Worm (Caenorhabditis elegans): ENCODE data around the gene B0546.5.

B0546.5 gene

DNA sequence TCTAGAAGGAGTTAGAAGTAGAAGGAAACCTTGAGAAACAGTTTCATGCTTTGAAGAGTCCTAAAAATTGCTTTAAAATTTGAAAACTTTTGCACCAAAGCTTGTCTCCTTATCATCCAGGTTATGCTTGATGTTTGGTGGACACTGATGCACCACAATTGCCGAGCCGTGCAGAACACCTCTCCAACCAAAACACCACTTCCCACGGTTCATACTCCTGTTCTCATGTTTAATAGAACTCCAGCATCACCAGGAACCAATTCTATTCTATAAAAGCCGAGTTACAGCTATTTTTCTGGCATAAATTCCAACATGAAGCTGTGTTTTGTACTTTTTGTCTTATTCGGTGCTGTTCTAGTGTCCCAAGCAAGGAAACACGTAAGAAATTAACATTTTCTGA, 48.7 kb downstream of the B0546.5 start, which contains the start of gene F42A6.2:
TSS of gene F42A6.2 (plus strand) at position 301 of the 400 bp plus-strand sequence.
- TF ChIP-seq nhr-237 (tag; optimal IDR thresholded peaks at IDR 0.05) (no peak), elt-1 (tag; optimal IDR thresholded peaks at IDR 0.05; ENCODE audit: borderline replicate concordance, insufficient read depth) (no peak), lin-13 (tag; optimal IDR thresholded peaks at IDR 0.05) (no peak), ceh-43 (GFP tag; optimal IDR thresholded peaks at IDR 0.05) (no peak), drap-1 (GFP tag; optimal IDR thresholded peaks at IDR 0.05) (no peak), blmp-1 (tag; optimal IDR thresholded peaks at IDR 0.05) (no peak), tbx-8 (GFP tag; optimal IDR thresholded peaks at IDR 0.05) (no peak), lin-32 (GFP tag; optimal IDR thresholded peaks at IDR 0.05) (no peak), ces-1 (GFP tag; optimal IDR thresholded peaks at IDR 0.05) (no peak), elt-3 (tag; optimal IDR thresholded peaks at IDR 0.05) (no peak), nhr-2 (tag; optimal IDR thresholded peaks at IDR 0.05) (no peak), ztf-11 (tag; optimal IDR thresholded peaks at IDR 0.05) (no peak), bed-3 (GFP tag; optimal IDR thresholded peaks at IDR 0.05) (no peak), unc-62 (GFP tag; optimal IDR thresholded peaks at IDR 0.05) (no peak), cnd-1 (tag; optimal IDR thresholded peaks at IDR 0.05) (no peak), hlh-1 (tag; optimal IDR thresholded peaks at IDR 0.05) (no peak), nhr-28 (tag; optimal IDR thresholded peaks at IDR 0.05) (no peak), mep-1 (tag; optimal IDR thresholded peaks at IDR 0.05) (no peak), mls-2 (tag; optimal IDR thresholded peaks at IDR 0.05) (no peak), pha-4 (tag; optimal IDR thresholded peaks at IDR 0.05) (no peak)

DNA sequence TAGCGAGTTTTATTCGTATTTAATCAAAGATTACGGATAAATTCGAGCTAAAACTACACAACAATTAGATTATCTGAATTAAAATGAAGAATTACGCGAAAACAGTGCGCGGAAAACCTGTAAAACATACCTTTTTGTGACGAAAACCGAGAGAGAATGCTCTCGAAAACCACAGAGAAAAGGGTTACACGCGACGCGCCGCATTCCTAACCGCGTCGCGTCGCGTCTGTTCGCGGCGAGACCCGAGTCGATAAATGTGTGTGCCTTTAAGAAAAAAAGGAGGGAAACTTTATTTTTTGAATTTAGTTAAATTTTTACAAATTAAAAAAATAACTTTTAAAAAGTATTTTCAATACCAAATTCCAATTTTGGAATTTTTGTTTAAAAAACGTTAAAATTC, 51.2 kb downstream of the B0546.5 start, which contains the start of gene hrpa-1:
TSS of gene hrpa-1 (minus strand) at position 192 of the 400 bp plus-strand sequence.
- TF ChIP-seq elt-1 (tag; optimal IDR thresholded peaks at IDR 0.05; ENCODE audit: borderline replicate concordance, insufficient read depth): no peak
- peak; percentile 5 for TF ChIP-seq ztf-11 (tag; optimal IDR thresholded peaks at IDR 0.05)
- TF ChIP-seq lin-13 (tag; optimal IDR thresholded peaks at IDR 0.05): peak; percentile 86
- peak; percentile 70 for TF ChIP-seq pha-4 (tag; optimal IDR thresholded peaks at IDR 0.05)
- TF ChIP-seq nhr-237 (tag; optimal IDR thresholded peaks at IDR 0.05): peak; percentile 83
- TF ChIP-seq sem-2 (GFP tag; optimal IDR thresholded peaks at IDR 0.05): no peak
- peak; percentile 27 for TF ChIP-seq elt-3 (tag; optimal IDR thresholded peaks at IDR 0.05)
- no peak for TF ChIP-seq blmp-1 (tag; optimal IDR thresholded peaks at IDR 0.05)
- peak; percentile 97 for TF ChIP-seq mep-1 (tag; optimal IDR thresholded peaks at IDR 0.05)
- no peak for TF ChIP-seq zip-8 (tag; optimal IDR thresholded peaks at IDR 0.05)
- TF ChIP-seq mls-2 (tag; optimal IDR thresholded peaks at IDR 0.05): no peak
- peak; percentile 63 for TF ChIP-seq hlh-1 (tag; optimal IDR thresholded peaks at IDR 0.05)
- no peak for TF ChIP-seq snpc-4 (tag; optimal IDR thresholded peaks at IDR 0.05)
- peak; percentile 88 for TF ChIP-seq lsy-2 (tag; optimal IDR thresholded peaks at IDR 0.05)
- peak; percentile 89 for TF ChIP-seq ceh-39 (tag; optimal IDR thresholded peaks at IDR 0.05)
- TF ChIP-seq ces-1 (GFP tag; optimal IDR thresholded peaks at IDR 0.05): peak; percentile 86
- TF ChIP-seq ceh-43 (GFP tag; optimal IDR thresholded peaks at IDR 0.05): no peak
- TF ChIP-seq ceh-83 (GFP tag; optimal IDR thresholded peaks at IDR 0.05): no peak
- no peak for TF ChIP-seq unc-62 (GFP tag; optimal IDR thresholded peaks at IDR 0.05)
- peak; percentile 4 for TF ChIP-seq mab-5 (tag; optimal IDR thresholded peaks at IDR 0.05)
- no peak for TF ChIP-seq bed-3 (GFP tag; optimal IDR thresholded peaks at IDR 0.05)
- TF ChIP-seq sptf-1 (tag; optimal IDR thresholded peaks at IDR 0.05): peak; percentile 50

DNA sequence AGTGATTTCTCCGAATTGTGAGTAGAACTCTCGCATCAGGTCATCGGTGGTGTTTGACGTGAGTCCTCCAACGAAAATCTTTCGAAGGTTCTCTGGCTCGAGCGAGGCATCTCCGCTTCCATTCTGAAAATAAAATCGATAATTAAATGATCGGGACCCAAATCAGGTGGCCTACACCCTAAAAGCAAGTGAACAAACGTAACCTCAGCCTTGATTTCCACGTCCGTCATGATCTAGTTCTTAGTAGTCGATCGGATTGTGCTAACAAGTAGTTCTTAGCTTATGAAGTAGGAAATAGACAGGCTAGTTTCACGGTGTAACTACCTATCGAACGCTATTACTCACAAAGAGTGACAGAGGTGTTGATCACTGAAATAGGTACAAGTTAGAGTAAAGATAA, 51.7 kb downstream of the B0546.5 start:
- TF ChIP-seq elt-1 (tag; optimal IDR thresholded peaks at IDR 0.05; ENCODE audit: borderline replicate concordance, insufficient read depth) (no peak), nhr-28 (tag; optimal IDR thresholded peaks at IDR 0.05) (no peak), sptf-1 (tag; optimal IDR thresholded peaks at IDR 0.05) (no peak), nhr-76 (tag; optimal IDR thresholded peaks at IDR 0.05) (no peak), flh-1 (GFP tag; optimal IDR thresholded peaks at IDR 0.05) (no peak), blmp-1 (tag; optimal IDR thresholded peaks at IDR 0.05) (no peak), ztf-11 (tag; optimal IDR thresholded peaks at IDR 0.05) (no peak), drap-1 (GFP tag; optimal IDR thresholded peaks at IDR 0.05) (no peak), mls-2 (tag; optimal IDR thresholded peaks at IDR 0.05) (no peak), unc-120 (tag; optimal IDR thresholded peaks at IDR 0.05; ENCODE audit: poor library complexity, severe bottlenecking) (no peak), M03D4.4 (tag; optimal IDR thresholded peaks at IDR 0.05) (no peak), ceh-39 (tag; optimal IDR thresholded peaks at IDR 0.05) (no peak), ces-1 (GFP tag; optimal IDR thresholded peaks at IDR 0.05) (no peak), ham-2 (GFP tag; optimal IDR thresholded peaks at IDR 0.05) (no peak), sem-2 (GFP tag; optimal IDR thresholded peaks at IDR 0.05) (no peak)

Data from whole organism, mixed stage, embryonic.